Fruit fly (Drosophila melanogaster): ENCODE results near the gene elm.

dm6 chr3R:5684550-5685118 lies 30.0 kb upstream of the elm start:
- TF ChIP-seq CG11762 (GFP tag; optimal IDR thresholded peaks at IDR 0.05; ENCODE audit: insufficient read depth), result no peak
- TF ChIP-seq dsx (GFP tag; optimal IDR thresholded peaks at IDR 0.05; ENCODE audit: poor library complexity, severe bottlenecking), result no peak
- no peak for TF ChIP-seq Lpt (GFP tag; optimal IDR thresholded peaks at IDR 0.05)
- no peak for TF ChIP-seq spab (GFP tag; optimal IDR thresholded peaks at IDR 0.05)
- no peak for TF ChIP-seq lz (GFP tag; optimal IDR thresholded peaks at IDR 0.05)
- no peak for TF ChIP-seq Ets21C (GFP tag; optimal IDR thresholded peaks at IDR 0.05)
